Fruit fly (Drosophila melanogaster) whole organism, pupa: ENCODE data around the gene CG17329.

Experiments
- CG10348 ChIP-seq: fragments of 200-800 bp; sonication (Bioruptor generic); IDR thresholded peaks from 2 replicates; pipeline ENCODE4 v1.3.6; 2022; ENCODE audit warnings: missing biosample characterization, missing genetic modification characterization
- CG13204 ChIP-seq: fragments of 200-800 bp; sonication (Bioruptor generic); optimal IDR thresholded peaks from 2 replicates; lab custom pipeline; 2018; ENCODE audit warnings: missing biosample characterization, mild to moderate bottlenecking, missing genetic modification characterization, moderate library complexity
- CG17806 ChIP-seq: fragments of 200-800 bp; sonication (Bioruptor generic); optimal IDR thresholded peaks from 2 replicates; lab custom pipeline; 2018; ENCODE audit warnings: missing biosample characterization, mild to moderate bottlenecking, missing genetic modification characterization, moderate library complexity
- CG32121 ChIP-seq: fragments of 200-800 bp; sonication (Bioruptor generic); IDR thresholded peaks from 2 replicates; pipeline ENCODE4 v1.3.6; 2022; ENCODE audit warnings: missing biosample characterization, missing genetic modification characterization
- CG34367 ChIP-seq: fragments of 200-800 bp; sonication (Bioruptor generic); optimal IDR thresholded peaks from 2 replicates; lab custom pipeline; 2018; ENCODE audit warnings: missing biosample characterization, mild to moderate bottlenecking, missing genetic modification characterization
- CG8159 ChIP-seq: fragments of 200-800 bp; sonication (Bioruptor generic); optimal IDR thresholded peaks from 3 replicates; lab custom pipeline; 2018; ENCODE audit warnings: missing biosample characterization, mild to moderate bottlenecking, missing genetic modification characterization, moderate library complexity
- CG8301 ChIP-seq: fragments of 200-800 bp; sonication (Bioruptor generic); optimal IDR thresholded peaks from 2 replicates; lab custom pipeline; 2018; ENCODE audit warnings: missing biosample characterization, mild to moderate bottlenecking, missing genetic modification characterization
- D1 ChIP-seq: fragments of 200-800 bp; sonication (Bioruptor generic); optimal IDR thresholded peaks from 2 replicates; lab custom pipeline; 2018; ENCODE audit warnings: missing biosample characterization, mild to moderate bottlenecking, missing genetic modification characterization, moderate library complexity
- EcR ChIP-seq: fragments of 200-800 bp; sonication (Bioruptor generic); optimal IDR thresholded peaks from 3 replicates; lab custom pipeline; 2019; ENCODE audit warnings: missing biosample characterization, missing genetic modification characterization, mild to moderate bottlenecking, moderate library complexity, missing genetic modification reagents
- Ets98B ChIP-seq: fragments of 200-800 bp; sonication (Bioruptor generic); IDR thresholded peaks from 2 replicates; pipeline ENCODE4 v1.3.6; 2022; ENCODE audit warnings: missing biosample characterization, missing genetic modification characterization
- Pif1A ChIP-seq: fragments of 200-800 bp; sonication (Bioruptor generic); optimal IDR thresholded peaks from 3 replicates; lab custom pipeline; 2016; ENCODE audit warnings: missing biosample characterization, missing genetic modification characterization
- Pif1B ChIP-seq: fragments of 200-800 bp; sonication (Bioruptor generic); optimal IDR thresholded peaks from 3 replicates; lab custom pipeline; 2016; ENCODE audit warnings: missing biosample characterization, missing genetic modification characterization
- fd96Ca ChIP-seq: fragments of 200-800 bp; sonication (Bioruptor generic); IDR thresholded peaks from 3 replicates; pipeline ENCODE4 v1.3.6; 2022; ENCODE audit warnings: missing biosample characterization, missing genetic modification characterization
- rn ChIP-seq: fragments of 200-800 bp; sonication (Bioruptor generic); IDR thresholded peaks from 2 replicates; pipeline ENCODE4 v1.3.6; 2022; ENCODE audit warnings: missing biosample characterization, missing genetic modification characterization

DNA sequence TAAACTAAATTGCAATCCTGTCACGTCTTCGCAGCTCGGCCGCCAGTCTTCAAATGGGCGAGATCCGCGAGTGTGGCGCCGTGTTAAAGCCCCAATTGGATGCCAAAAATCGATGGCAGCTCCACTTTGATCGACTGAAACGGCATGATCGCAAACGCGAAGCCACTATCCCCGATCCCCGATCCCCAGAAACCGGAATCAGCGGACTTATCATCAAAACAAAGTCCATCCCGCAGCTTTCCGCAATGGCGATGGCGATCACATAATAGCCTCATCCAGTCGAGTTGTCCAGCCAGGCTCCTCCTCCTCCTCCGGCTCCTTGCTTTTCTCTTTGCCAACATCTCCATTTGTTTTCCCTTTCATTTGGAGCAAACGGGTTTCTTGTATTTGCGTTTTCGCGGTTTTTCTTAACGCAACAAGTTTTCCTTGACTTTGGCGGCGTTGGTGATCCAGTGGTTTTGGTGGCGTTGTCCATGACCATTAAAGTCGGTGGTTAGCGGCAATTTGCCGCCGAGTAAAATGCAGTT, 2.0 kb downstream of the CG17329 start, which contains the start of gene CG13258:
- no peak for TF ChIP-seq CG10348 (GFP tag; lab: Robert Waterston, UW)
- TF ChIP-seq Pif1B (GFP tag; lab: Kevin White, UChicago), result no peak
- TF ChIP-seq CG34367 (tag; lab: Kevin White, UChicago), result no peak
- no peak for TF ChIP-seq EcR (GFP tag; lab: Kevin White, UChicago)
- no peak for TF ChIP-seq rn (GFP tag; lab: Robert Waterston, UW)
- no peak for TF ChIP-seq CG32121 (GFP tag; lab: Robert Waterston, UW)
- peak; percentile 16; the same call in 1 of the 2 replicates for TF ChIP-seq Ets98B
- TF ChIP-seq D1 (tag; lab: Kevin White, UChicago), result no peak
- TF ChIP-seq CG8159 (tag; lab: Kevin White, UChicago), result no peak
- TF ChIP-seq CG17806 (tag; lab: Kevin White, UChicago), result no peak
- no peak for TF ChIP-seq CG13204 (GFP tag; lab: Kevin White, UChicago)
- no peak for TF ChIP-seq CG8301
- TF ChIP-seq Pif1A (GFP tag; lab: Kevin White, UChicago), result no peak
- TF ChIP-seq fd96Ca, result no peak
